Fruit fly (Drosophila melanogaster): ENCODE measurements around the gene Cht11.

- TF ChIP-seq pad (GFP tag; optimal IDR thresholded peaks at IDR 0.05): no peak
- TF ChIP-seq Clk (GFP tag; optimal IDR thresholded peaks at IDR 0.05): no peak
Measured at dm6 chrX:6857269-6857668, 8.0 kb upstream of the Cht11 start.

Measured in whole organism, adult.